Worm (Caenorhabditis elegans): Measurements from ENCODE around the gene clec-198.

DNA sequence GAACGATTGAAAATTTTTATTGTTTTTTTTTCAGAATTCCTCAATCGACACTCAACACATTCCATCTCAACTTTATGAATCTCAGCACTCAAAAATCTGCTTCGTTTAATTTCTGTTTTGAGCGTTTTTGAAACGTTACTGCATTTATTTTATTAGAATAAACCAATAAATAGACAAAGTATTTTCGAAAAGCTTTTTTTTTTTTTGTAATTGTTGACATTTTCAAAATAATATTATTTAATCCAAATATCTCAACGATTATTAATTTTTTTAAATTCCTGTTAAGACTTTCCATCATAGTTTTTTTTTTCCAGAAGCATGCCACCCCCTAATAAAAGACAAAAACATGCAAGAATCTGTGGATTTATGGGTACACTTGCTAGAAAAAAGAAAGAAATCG is 14.7 kb upstream of the clec-198 start, which contains the start of gene C49C3.7:
- TF ChIP-seq egl-27 (tag; optimal IDR thresholded peaks at IDR 0.05) (no peak), ces-1 (GFP tag; optimal IDR thresholded peaks at IDR 0.05) (no peak), dsc-1 (tag; optimal IDR thresholded peaks at IDR 0.05) (no peak)
